Worm (Caenorhabditis elegans) whole organism, L3 larva: ENCODE results near the gene Y62H9A.9.
A peak's percentile ranks its signal among the peaks of the same experiment; 100 is the strongest.

Experiments
- R02D3.7 ChIP-seq: fragments of 150-350 bp; optimal IDR thresholded peaks from 2 replicates; lab custom pipeline; 2014; ENCODE audit warnings: missing biosample characterization, missing genetic modification characterization
- ZK546.5 ChIP-seq: sonication (generic microtip); optimal IDR thresholded peaks from 2 replicates; lab custom pipeline; 2017; ENCODE audit warnings: missing biosample characterization, missing genetic modification characterization
- aly-2 ChIP-seq: fragments of 150-350 bp; optimal IDR thresholded peaks from 2 replicates; lab custom pipeline; 2014; ENCODE audit warnings: missing biosample characterization, missing genetic modification characterization
- ama-1 ChIP-seq: fragments of 150-350 bp; optimal IDR thresholded peaks from 2 replicates; lab custom pipeline; 2018
- ceh-16 ChIP-seq: sonication (generic microtip); optimal IDR thresholded peaks from 2 replicates; lab custom pipeline; 2017; ENCODE audit warnings: missing biosample characterization, missing genetic modification characterization
- ceh-28 ChIP-seq: fragments of 150-350 bp; optimal IDR thresholded peaks from 2 replicates; lab custom pipeline; 2014; ENCODE audit warnings: missing biosample characterization, missing genetic modification reagents, missing genetic modification characterization
- ceh-82 ChIP-seq: fragments of 150-350 bp; optimal IDR thresholded peaks from 2 replicates; lab custom pipeline; 2014; ENCODE audit warnings: missing biosample characterization, missing genetic modification characterization
- ceh-9 ChIP-seq: sonication (generic microtip); optimal IDR thresholded peaks from 2 replicates; lab custom pipeline; 2018; ENCODE audit warnings: missing biosample characterization, missing genetic modification characterization
- daf-12 ChIP-seq: fragments of 150-350 bp; optimal IDR thresholded peaks from 2 replicates; lab custom pipeline; 2014; ENCODE audit warnings: missing biosample characterization, missing genetic modification reagents, missing genetic modification characterization
- egl-27 ChIP-seq: sonication (generic microtip); optimal IDR thresholded peaks from 4 replicates; lab custom pipeline; 2017; ENCODE audit warnings: missing biosample characterization, missing genetic modification reagents, missing genetic modification characterization
- egl-5 ChIP-seq: fragments of 150-350 bp; optimal IDR thresholded peaks from 2 replicates; lab custom pipeline; 2017; ENCODE audit warnings: missing biosample characterization, missing genetic modification reagents, missing genetic modification characterization, inconsistent platforms
- elt-1 ChIP-seq: fragments of 150-350 bp; optimal IDR thresholded peaks from 2 replicates; lab custom pipeline; 2014; ENCODE audit warnings: missing biosample characterization, missing genetic modification characterization
- elt-2 ChIP-seq: sonication (generic microtip); optimal IDR thresholded peaks from 2 replicates; lab custom pipeline; 2016; ENCODE audit warnings: missing genetic modification reagents, mild to moderate bottlenecking, missing genetic modification characterization, missing compliant biosample characterization
- elt-3 ChIP-seq, 3 experiments: fragments of 150-350 bp in 1 of 3; sonication (generic microtip) in 2 of 3; optimal IDR thresholded peaks; 2 replicates in 2 of 3; 4 replicates in 1 of 3; lab custom pipeline; 2014 to 2017; ENCODE audit warnings: missing biosample characterization in 3 of 3, missing genetic modification characterization in 3 of 3
- eor-1 ChIP-seq, 2 experiments: fragments of 150-350 bp; optimal IDR thresholded peaks; 2 replicates each; lab custom pipeline; 2014 to 2018; ENCODE audit warnings: missing biosample characterization in 2 of 2, missing genetic modification characterization in 2 of 2
- fkh-10 ChIP-seq: sonication (generic microtip); optimal IDR thresholded peaks from 2 replicates; lab custom pipeline; 2017; ENCODE audit warnings: missing biosample characterization, missing genetic modification reagents, missing genetic modification characterization
- fkh-2 ChIP-seq: fragments of 150-350 bp; optimal IDR thresholded peaks from 2 replicates; lab custom pipeline; 2014; ENCODE audit warnings: missing biosample characterization, missing genetic modification reagents, missing genetic modification characterization
- fos-1 ChIP-seq: fragments of 150-350 bp; optimal IDR thresholded peaks from 2 replicates; lab custom pipeline; 2014; ENCODE audit warnings: missing biosample characterization, missing genetic modification characterization
- hmg-11 ChIP-seq: sonication (generic microtip); optimal IDR thresholded peaks from 2 replicates; lab custom pipeline; 2016; ENCODE audit warnings: missing genetic modification characterization, missing compliant biosample characterization
- jun-1 ChIP-seq: fragments of 150-350 bp; optimal IDR thresholded peaks from 2 replicates; lab custom pipeline; 2014; ENCODE audit warnings: missing biosample characterization, missing genetic modification reagents, missing genetic modification characterization
- lin-15B ChIP-seq: fragments of 150-350 bp; optimal IDR thresholded peaks from 2 replicates; lab custom pipeline; 2014; ENCODE audit warnings: missing biosample characterization, missing genetic modification characterization
- lin-39 ChIP-seq: fragments of 150-350 bp; optimal IDR thresholded peaks from 2 replicates; lab custom pipeline; 2018; ENCODE audit warnings: missing biosample characterization, missing genetic modification reagents, missing genetic modification characterization
- lsy-12 ChIP-seq: sonication (generic microtip); optimal IDR thresholded peaks from 2 replicates; lab custom pipeline; 2016; ENCODE audit warnings: mild to moderate bottlenecking, missing genetic modification characterization, missing compliant biosample characterization
- mdl-1 ChIP-seq: fragments of 150-350 bp; optimal IDR thresholded peaks from 2 replicates; lab custom pipeline; 2014; ENCODE audit warnings: missing biosample characterization, missing genetic modification characterization
- mml-1 ChIP-seq: fragments of 150-350 bp; sonication (generic microtip); optimal IDR thresholded peaks from 3 replicates; lab custom pipeline; 2014; ENCODE audit warnings: missing biosample characterization, missing genetic modification characterization
- nfya-1 ChIP-seq: sonication (generic microtip); optimal IDR thresholded peaks from 2 replicates; lab custom pipeline; 2017; ENCODE audit warnings: missing genetic modification characterization, mild to moderate bottlenecking, missing compliant biosample characterization, antibody characterized with exemption, moderate library complexity; ENCODE audit not compliant: insufficient read depth
- nhr-11 ChIP-seq: fragments of 150-350 bp; optimal IDR thresholded peaks from 2 replicates; lab custom pipeline; 2014; ENCODE audit warnings: missing biosample characterization, missing genetic modification characterization
- nhr-12 ChIP-seq: fragments of 150-350 bp; optimal IDR thresholded peaks from 2 replicates; lab custom pipeline; 2014; ENCODE audit warnings: missing biosample characterization, missing genetic modification characterization
- nhr-23 ChIP-seq: fragments of 150-350 bp; optimal IDR thresholded peaks from 2 replicates; lab custom pipeline; 2014; ENCODE audit warnings: missing biosample characterization, missing genetic modification reagents, missing genetic modification characterization
- nhr-237 ChIP-seq: fragments of 150-350 bp; optimal IDR thresholded peaks from 2 replicates; lab custom pipeline; 2014; ENCODE audit warnings: missing biosample characterization, missing genetic modification characterization
- nhr-25 ChIP-seq: sonication (generic microtip); optimal IDR thresholded peaks from 2 replicates; lab custom pipeline; 2017; ENCODE audit warnings: missing biosample characterization, missing genetic modification characterization
- nhr-28 ChIP-seq: fragments of 150-350 bp; optimal IDR thresholded peaks from 2 replicates; lab custom pipeline; 2014; ENCODE audit warnings: missing biosample characterization, missing genetic modification characterization
- nhr-43 ChIP-seq: sonication (generic microtip); optimal IDR thresholded peaks from 2 replicates; lab custom pipeline; 2016; ENCODE audit warnings: mild to moderate bottlenecking, missing genetic modification characterization, missing compliant biosample characterization; ENCODE audit not compliant: poor library complexity, severe bottlenecking
- nhr-67 ChIP-seq: fragments of 150-350 bp; optimal IDR thresholded peaks from 2 replicates; lab custom pipeline; 2014; ENCODE audit warnings: missing biosample characterization, missing genetic modification characterization
- nhr-76 ChIP-seq: fragments of 150-350 bp; sonication (generic microtip); optimal IDR thresholded peaks from 5 replicates; lab custom pipeline; 2014; ENCODE audit warnings: missing biosample characterization, missing genetic modification characterization
- nhr-77 ChIP-seq: fragments of 150-350 bp; optimal IDR thresholded peaks from 2 replicates; lab custom pipeline; 2014; ENCODE audit warnings: missing biosample characterization, missing genetic modification characterization
- pha-4 ChIP-seq: fragments of 150-350 bp; optimal IDR thresholded peaks from 2 replicates; lab custom pipeline; 2014; ENCODE audit warnings: missing biosample characterization, missing genetic modification reagents, missing genetic modification characterization
- pqm-1 ChIP-seq: fragments of 150-350 bp; optimal IDR thresholded peaks from 2 replicates; lab custom pipeline; 2017; ENCODE audit warnings: missing biosample characterization, missing genetic modification characterization, inconsistent platforms
- sea-2 ChIP-seq: fragments of 150-350 bp; sonication (generic microtip); optimal IDR thresholded peaks from 4 replicates; lab custom pipeline; 2014; ENCODE audit warnings: missing biosample characterization, missing genetic modification reagents, missing genetic modification characterization
- skn-1 ChIP-seq: fragments of 150-350 bp; optimal IDR thresholded peaks from 2 replicates; lab custom pipeline; 2014; ENCODE audit warnings: missing biosample characterization, missing genetic modification characterization
- snpc-4 ChIP-seq: fragments of 150-350 bp; optimal IDR thresholded peaks from 2 replicates; lab custom pipeline; 2014; ENCODE audit warnings: missing biosample characterization, missing genetic modification characterization
- tbx-2 ChIP-seq: sonication (generic microtip); optimal IDR thresholded peaks from 2 replicates; lab custom pipeline; 2016; ENCODE audit warnings: mild to moderate bottlenecking, missing genetic modification characterization, missing compliant biosample characterization
- unc-39 ChIP-seq: sonication (generic microtip); optimal IDR thresholded peaks from 4 replicates; lab custom pipeline; 2017; ENCODE audit warnings: missing biosample characterization, missing genetic modification characterization
- unc-62 ChIP-seq: fragments of 150-350 bp; sonication (generic microtip); optimal IDR thresholded peaks from 4 replicates; lab custom pipeline; 2014; ENCODE audit warnings: missing biosample characterization, missing genetic modification reagents, missing genetic modification characterization
- zag-1 ChIP-seq: fragments of 150-350 bp; optimal IDR thresholded peaks from 2 replicates; lab custom pipeline; 2014; ENCODE audit warnings: missing biosample characterization, missing genetic modification characterization
- ztf-11 ChIP-seq: fragments of 150-350 bp; optimal IDR thresholded peaks from 2 replicates; lab custom pipeline; 2014; ENCODE audit warnings: missing biosample characterization, missing genetic modification characterization
- ztf-4 ChIP-seq: fragments of 150-350 bp; optimal IDR thresholded peaks from 2 replicates; lab custom pipeline; 2014; ENCODE audit warnings: missing biosample characterization, missing genetic modification characterization

The Y62H9A.9 gene

ce11 chrX:11938826-11939225 is 40.9 kb upstream of the Y62H9A.9 start, which contains the start of gene F55G7.5:
Gene F55G7.5, minus strand, starts transcription at chrX:11938926.
- TF ChIP-seq nhr-76 (tag; lab: Kevin White, UChicago) (no peak), elt-3 (tag; optimal IDR thresholded peaks at IDR 0.05; lab: Kevin White, UChicago) (no peak), pqm-1 (tag; lab: Kevin White, UChicago) (no peak), unc-62 (GFP tag; lab: Kevin White, UChicago) (no peak), tbx-2 (tag; lab: Kevin White, UChicago) (no peak)

- TF ChIP-seq ama-1: no peak
- TF ChIP-seq mml-1 (tag; lab: Kevin White, UChicago): no peak
- peak; percentile 94 for TF ChIP-seq fos-1 (tag; lab: Kevin White, UChicago)
- peak; percentile 81 to 99 (median 96) for TF ChIP-seq elt-3 (tag; optimal IDR thresholded peaks at IDR 0.05; lab: Kevin White, UChicago)
- peak; percentile 100 for TF ChIP-seq jun-1 (tag; lab: Kevin White, UChicago)
- peak; percentile 92 for TF ChIP-seq fkh-2 (tag; lab: Kevin White, UChicago)
- TF ChIP-seq eor-1 (tag; optimal IDR thresholded peaks at IDR 0.05; lab: Kevin White, UChicago): peak in 1 of 2 experiments; percentile 82
- TF ChIP-seq daf-12 (tag; lab: Kevin White, UChicago): peak; percentile 81
- TF ChIP-seq nhr-76 (tag; lab: Kevin White, UChicago): peak; percentile 88
- TF ChIP-seq nhr-77 (tag; lab: Kevin White, UChicago): peak; percentile 98
- TF ChIP-seq lin-15B (tag; lab: Kevin White, UChicago): peak; percentile 43
- TF ChIP-seq pqm-1 (tag; lab: Kevin White, UChicago): peak; percentile 91
- peak; percentile 100 for TF ChIP-seq ceh-28 (tag; lab: Kevin White, UChicago)
- TF ChIP-seq ceh-82: peak; percentile 98
- TF ChIP-seq skn-1 (tag; lab: Kevin White, UChicago): peak; percentile 97
- TF ChIP-seq fkh-10 (GFP tag; lab: Kevin White, UChicago): peak; percentile 98
- peak; percentile 93 for TF ChIP-seq nhr-28
- TF ChIP-seq nhr-43 (tag; lab: Kevin White, UChicago): peak; percentile 99
- TF ChIP-seq tbx-2 (tag; lab: Kevin White, UChicago): peak; percentile 98
- TF ChIP-seq unc-39: peak; percentile 76
- TF ChIP-seq zag-1: peak; percentile 90
- TF ChIP-seq nhr-67 (tag; lab: Kevin White, UChicago): peak; percentile 59
- TF ChIP-seq elt-1 (tag; lab: Kevin White, UChicago): peak; percentile 75
- peak; percentile 86 for TF ChIP-seq elt-2 (tag; lab: Kevin White, UChicago)
- TF ChIP-seq ceh-16 (tag; lab: Kevin White, UChicago): peak; percentile 84
- TF ChIP-seq ZK546.5 (tag; lab: Kevin White, UChicago): peak; percentile 70
- TF ChIP-seq mdl-1 (tag; lab: Kevin White, UChicago): peak; percentile 53
- TF ChIP-seq lin-39: peak; percentile 98
- TF ChIP-seq snpc-4: peak; percentile 95
- TF ChIP-seq lsy-12 (tag; lab: Kevin White, UChicago): peak; percentile 95
- peak; percentile 94 for TF ChIP-seq aly-2 (tag; lab: Kevin White, UChicago)
- peak; percentile 92 for TF ChIP-seq R02D3.7 (tag; lab: Kevin White, UChicago)
- peak; percentile 95 for TF ChIP-seq egl-5 (tag; lab: Kevin White, UChicago)
- TF ChIP-seq ztf-4 (tag; lab: Kevin White, UChicago): peak; percentile 86
- TF ChIP-seq nhr-25 (tag; lab: Kevin White, UChicago): peak; percentile 98
- peak; percentile 59 for TF ChIP-seq ztf-11
- no peak for TF ChIP-seq nfya-1
- peak; percentile 99 for TF ChIP-seq nhr-23 (tag; lab: Kevin White, UChicago)
- no peak for TF ChIP-seq sea-2 (GFP tag; lab: Kevin White, UChicago)
- TF ChIP-seq hmg-11 (tag; lab: Kevin White, UChicago): peak; percentile 97
- peak; percentile 95 for TF ChIP-seq egl-27
- TF ChIP-seq pha-4 (tag; lab: Kevin White, UChicago): peak; percentile 99
- peak; percentile 78 for TF ChIP-seq nhr-237 (tag; lab: Kevin White, UChicago)
- no peak for TF ChIP-seq ceh-9 (tag; lab: Kevin White, UChicago)
- peak; percentile 97 for TF ChIP-seq nhr-11 (tag; lab: Kevin White, UChicago)
- peak; percentile 95 for TF ChIP-seq unc-62 (GFP tag; lab: Kevin White, UChicago)
- TF ChIP-seq nhr-12 (tag; lab: Kevin White, UChicago): peak; percentile 30
- TF ChIP-seq, all 47 proteins: peak for 42
Measured at ce11 chrX:11937343-11937935, 39.5 kb upstream of the Y62H9A.9 start.
